Fruit fly (Drosophila melanogaster) whole organism, prepupa: ENCODE data around the gene Mabi.
A peak's percentile ranks its signal among the peaks of the same experiment; 100 is the strongest.

Experiments
- Blimp-1 ChIP-seq: fragments of 200-800 bp; sonication (Bioruptor generic); optimal IDR thresholded peaks from 3 replicates; lab custom pipeline; 2017; ENCODE audit warnings: missing biosample characterization, missing genetic modification characterization, mild to moderate bottlenecking, moderate library complexity, missing genetic modification reagents
- CG10669 ChIP-seq: fragments of 200-800 bp; sonication (Bioruptor generic); optimal IDR thresholded peaks from 3 replicates; lab custom pipeline; 2018; ENCODE audit warnings: missing biosample characterization, mild to moderate bottlenecking, missing genetic modification characterization, moderate library complexity
- CG11294 ChIP-seq: fragments of 200-800 bp; sonication (Bioruptor generic); IDR thresholded peaks from 2 replicates; pipeline ENCODE4 v1.3.6; 2022; ENCODE audit warnings: missing biosample characterization, missing genetic modification characterization
- CG11762 ChIP-seq: fragments of 200-800 bp; sonication (Bioruptor generic); optimal IDR thresholded peaks from 3 replicates; lab custom pipeline; 2016; ENCODE audit warnings: missing biosample characterization, missing genetic modification characterization; ENCODE audit not compliant: insufficient read depth
- CG11902 ChIP-seq: fragments of 200-800 bp; sonication (Bioruptor generic); optimal IDR thresholded peaks from 3 replicates; lab custom pipeline; 2016; ENCODE audit warnings: missing biosample characterization, missing genetic modification characterization
- CG15336 ChIP-seq: fragments of 200-800 bp; sonication (Bioruptor generic); IDR thresholded peaks from 2 replicates; pipeline ENCODE4 v1.3.6; 2022; ENCODE audit warnings: missing biosample characterization, missing genetic modification characterization
- CG1621 ChIP-seq: fragments of 200-800 bp; sonication (Bioruptor generic); optimal IDR thresholded peaks from 3 replicates; lab custom pipeline; 2018; ENCODE audit warnings: missing biosample characterization, mild to moderate bottlenecking, missing genetic modification characterization
- CG16779 ChIP-seq: fragments of 200-800 bp; sonication (Bioruptor generic); optimal IDR thresholded peaks from 3 replicates; lab custom pipeline; 2017; ENCODE audit warnings: missing biosample characterization, mild to moderate bottlenecking, missing genetic modification characterization
- CG34406 ChIP-seq: fragments of 200-800 bp; sonication (Bioruptor generic); optimal IDR thresholded peaks from 3 replicates; lab custom pipeline; 2016; ENCODE audit warnings: missing biosample characterization, missing genetic modification characterization
- CG3919 ChIP-seq: fragments of 200-800 bp; sonication (Bioruptor generic); optimal IDR thresholded peaks from 3 replicates; lab custom pipeline; 2016; ENCODE audit warnings: missing biosample characterization, missing genetic modification characterization
- CG4318 ChIP-seq: fragments of 200-800 bp; sonication (Bioruptor generic); optimal IDR thresholded peaks from 3 replicates; lab custom pipeline; 2017; ENCODE audit warnings: missing biosample characterization, mild to moderate bottlenecking, missing genetic modification characterization
- CG6163 ChIP-seq: fragments of 200-800 bp; sonication (Bioruptor generic); IDR thresholded peaks from 3 replicates; pipeline ENCODE4 v1.3.6; 2022; ENCODE audit warnings: missing biosample characterization, missing genetic modification characterization
- CG6808 ChIP-seq: fragments of 200-800 bp; sonication (Bioruptor generic); optimal IDR thresholded peaks from 3 replicates; lab custom pipeline; 2017; ENCODE audit warnings: missing biosample characterization, missing genetic modification characterization, mild to moderate bottlenecking, moderate library complexity, missing genetic modification reagents
- CG6854 ChIP-seq: fragments of 200-800 bp; sonication (Bioruptor generic); optimal IDR thresholded peaks from 2 replicates; lab custom pipeline; 2017; ENCODE audit warnings: missing biosample characterization, mild to moderate bottlenecking, missing genetic modification characterization
- CG8119 ChIP-seq: fragments of 200-800 bp; sonication (Bioruptor generic); IDR thresholded peaks from 3 replicates; pipeline ENCODE4 v1.3.6; 2022; ENCODE audit warnings: missing biosample characterization, missing genetic modification characterization
- CG8319 ChIP-seq: fragments of 200-800 bp; sonication (Bioruptor generic); optimal IDR thresholded peaks from 3 replicates; lab custom pipeline; 2016; ENCODE audit warnings: missing biosample characterization, missing genetic modification characterization
- CG8632 ChIP-seq: fragments of 200-800 bp; sonication (Bioruptor generic); optimal IDR thresholded peaks from 3 replicates; lab custom pipeline; 2016; ENCODE audit warnings: missing biosample characterization, missing genetic modification characterization
- Eip75B ChIP-seq: fragments of 200-800 bp; sonication (Bioruptor generic); optimal IDR thresholded peaks from 3 replicates; lab custom pipeline; 2016; ENCODE audit warnings: missing biosample characterization, missing genetic modification characterization
- Eip78C ChIP-seq: fragments of 200-800 bp; sonication (Bioruptor generic); peaks from one replicate; lab custom pipeline; 2016; ENCODE audit warnings: missing biosample characterization, missing genetic modification characterization
- Eip93F ChIP-seq: fragments of 200-800 bp; sonication (Bioruptor generic); optimal IDR thresholded peaks from 2 replicates; lab custom pipeline; 2016; ENCODE audit warnings: missing biosample characterization, mild to moderate bottlenecking, missing genetic modification characterization
- Ets96B ChIP-seq: fragments of 200-800 bp; optimal IDR thresholded peaks from 2 replicates; lab custom pipeline; 2019; ENCODE audit warnings: missing biosample characterization, mild to moderate bottlenecking, missing genetic modification characterization, moderate library complexity
- Gug ChIP-seq: fragments of 200-800 bp; sonication (Bioruptor generic); IDR thresholded peaks from 2 replicates; pipeline ENCODE4 v1.3.6; 2022; ENCODE audit warnings: missing biosample characterization, missing genetic modification characterization
- Hr39 ChIP-seq: fragments of 200-800 bp; sonication (Bioruptor generic); optimal IDR thresholded peaks from 2 replicates; lab custom pipeline; 2016; ENCODE audit warnings: missing biosample characterization, missing genetic modification characterization
- Lpt ChIP-seq: fragments of 200-800 bp; sonication (Bioruptor generic); optimal IDR thresholded peaks from 3 replicates; lab custom pipeline; 2016; ENCODE audit warnings: missing biosample characterization, missing genetic modification characterization
- Met ChIP-seq: fragments of 200-800 bp; sonication (Bioruptor generic); optimal IDR thresholded peaks from 3 replicates; lab custom pipeline; 2016; ENCODE audit warnings: missing biosample characterization, missing genetic modification characterization
- OdsH ChIP-seq: fragments of 200-800 bp; sonication (Bioruptor generic); optimal IDR thresholded peaks from 3 replicates; lab custom pipeline; 2016; ENCODE audit warnings: missing biosample characterization, missing genetic modification characterization
- Smox ChIP-seq: fragments of 200-800 bp; sonication (Bioruptor generic); optimal IDR thresholded peaks from 3 replicates; lab custom pipeline; 2016; ENCODE audit warnings: missing biosample characterization, missing genetic modification characterization
- Sox102F ChIP-seq: fragments of 200-800 bp; sonication (Bioruptor generic); optimal IDR thresholded peaks from 2 replicates; lab custom pipeline; 2016; ENCODE audit warnings: missing biosample characterization, mild to moderate bottlenecking, missing genetic modification characterization
- Sox14 ChIP-seq: fragments of 200-800 bp; sonication (Bioruptor generic); optimal IDR thresholded peaks from 3 replicates; lab custom pipeline; 2016; ENCODE audit warnings: missing biosample characterization, missing genetic modification characterization
- Sox15 ChIP-seq: fragments of 200-800 bp; sonication (Bioruptor generic); optimal IDR thresholded peaks from 3 replicates; lab custom pipeline; 2016; ENCODE audit warnings: missing biosample characterization, missing genetic modification characterization
- cyc ChIP-seq: fragments of 200-800 bp; sonication (Bioruptor generic); optimal IDR thresholded peaks from 3 replicates; lab custom pipeline; 2016; ENCODE audit warnings: missing biosample characterization, missing genetic modification characterization
- dac ChIP-seq: fragments of 200-800 bp; sonication (Bioruptor generic); optimal IDR thresholded peaks from 2 replicates; lab custom pipeline; 2017; ENCODE audit warnings: missing biosample characterization, mild to moderate bottlenecking, missing genetic modification characterization
- eg ChIP-seq: fragments of 200-800 bp; sonication (Bioruptor generic); IDR thresholded peaks from 3 replicates; pipeline ENCODE4 v1.3.6; 2022; ENCODE audit warnings: missing biosample characterization, missing genetic modification characterization
- esn ChIP-seq: fragments of 200-800 bp; sonication (Bioruptor generic); optimal IDR thresholded peaks from 2 replicates; lab custom pipeline; 2016; ENCODE audit warnings: missing biosample characterization, mild to moderate bottlenecking, missing genetic modification characterization, moderate library complexity
- fd59A ChIP-seq: fragments of 200-800 bp; sonication (Bioruptor generic); optimal IDR thresholded peaks from 2 replicates; lab custom pipeline; 2017; ENCODE audit warnings: missing biosample characterization, mild to moderate bottlenecking, missing genetic modification characterization, missing genetic modification reagents
- fd85E ChIP-seq: fragments of 200-800 bp; sonication (Bioruptor generic); optimal IDR thresholded peaks from 3 replicates; lab custom pipeline; 2016; ENCODE audit warnings: missing biosample characterization, missing genetic modification characterization
- fkh ChIP-seq: fragments of 200-800 bp; sonication (Bioruptor generic); optimal IDR thresholded peaks from 3 replicates; lab custom pipeline; 2017; ENCODE audit warnings: missing biosample characterization, mild to moderate bottlenecking, missing genetic modification characterization, moderate library complexity
- lz ChIP-seq: fragments of 200-800 bp; sonication (Bioruptor generic); optimal IDR thresholded peaks from 3 replicates; lab custom pipeline; 2016; ENCODE audit warnings: missing biosample characterization, missing genetic modification characterization
- pdm3 ChIP-seq: fragments of 200-800 bp; sonication (Bioruptor generic); optimal IDR thresholded peaks from 3 replicates; lab custom pipeline; 2016; ENCODE audit warnings: missing biosample characterization, missing genetic modification characterization
- salr ChIP-seq, 2 experiments: fragments of 200-800 bp; sonication (Bioruptor generic); optimal IDR thresholded peaks; 3 replicates each; lab custom pipeline; 2016 to 2018; ENCODE audit warnings: missing biosample characterization in 2 of 2, missing genetic modification characterization in 2 of 2, mild to moderate bottlenecking in 1 of 2
- ss ChIP-seq, 2 experiments: fragments of 200-800 bp; sonication (Bioruptor generic); optimal IDR thresholded peaks; 2 replicates in 1 of 2; 3 replicates in 1 of 2; lab custom pipeline; 2017 to 2018; ENCODE audit warnings: mild to moderate bottlenecking in 2 of 2, missing biosample characterization in 2 of 2, missing genetic modification characterization in 2 of 2, moderate library complexity in 1 of 2
- svp ChIP-seq: fragments of 200-800 bp; sonication (Bioruptor generic); peaks from one replicate; lab custom pipeline; 2016; ENCODE audit warnings: missing biosample characterization, missing genetic modification characterization
- topi ChIP-seq: fragments of 200-800 bp; sonication (Bioruptor generic); optimal IDR thresholded peaks from 3 replicates; lab custom pipeline; 2016; ENCODE audit warnings: missing biosample characterization, missing genetic modification characterization
- vri ChIP-seq: fragments of 200-800 bp; sonication (Bioruptor generic); optimal IDR thresholded peaks from 3 replicates; lab custom pipeline; 2016; ENCODE audit warnings: missing biosample characterization, mild to moderate bottlenecking, missing genetic modification characterization

Gene Mabi

DNA sequence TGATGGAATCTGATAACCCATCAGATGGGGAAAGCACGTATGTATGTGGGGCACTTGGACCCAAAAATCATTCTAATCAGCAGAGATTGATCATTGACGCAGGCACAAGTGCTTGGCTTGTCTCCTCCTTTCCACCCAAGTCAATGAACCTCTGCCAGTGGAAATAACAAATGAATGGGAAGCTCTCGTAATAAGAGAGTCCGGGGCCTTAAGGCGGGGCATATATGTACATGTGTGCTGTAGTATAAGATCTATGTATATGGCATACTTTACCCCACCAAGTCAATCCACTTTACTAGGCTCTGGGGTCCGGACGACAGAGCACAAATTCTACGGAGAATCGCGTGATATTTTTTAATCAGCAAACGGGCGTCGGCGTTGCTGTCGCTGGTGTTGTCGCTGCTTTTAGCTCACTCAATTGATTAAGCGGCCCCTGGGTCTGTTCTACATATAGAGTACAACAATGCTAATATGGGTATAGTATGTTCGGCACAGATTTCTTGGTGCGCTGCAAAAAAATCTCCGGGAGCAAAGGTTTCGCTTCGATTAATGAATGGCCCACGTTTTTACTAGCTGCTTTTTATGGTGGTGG, 28.3 kb downstream of the Mabi start (continued):
- TF ChIP-seq CG6808 (no peak), svp (GFP tag; lab: Kevin White, UChicago) (peak; percentile 89), Lpt (GFP tag; lab: Kevin White, UChicago) (peak; percentile 32), CG4318 (GFP tag; lab: Kevin White, UChicago) (no peak), CG11762 (GFP tag; lab: Kevin White, UChicago) (no peak), esn (GFP tag; lab: Kevin White, UChicago) (no peak), vri (GFP tag; lab: Kevin White, UChicago) (peak; percentile 55), Hr39 (GFP tag; lab: Kevin White, UChicago) (no peak), fd85E (GFP tag; lab: Kevin White, UChicago) (no peak), CG10669 (GFP tag; lab: Kevin White, UChicago) (no peak), CG8119 (GFP tag; lab: Robert Waterston, UW) (0 out of 3 replicates have a peak, but pooled peaks have one; percentile 35), Eip75B (GFP tag; lab: Kevin White, UChicago) (peak; percentile 31), OdsH (no peak), Sox102F (GFP tag; lab: Kevin White, UChicago) (no peak), fkh (peak; percentile 8), CG11294 (GFP tag; lab: Robert Waterston, UW) (no peak), Blimp-1 (GFP tag; lab: Kevin White, UChicago) (no peak), dac (GFP tag; lab: Kevin White, UChicago) (no peak)

DNA sequence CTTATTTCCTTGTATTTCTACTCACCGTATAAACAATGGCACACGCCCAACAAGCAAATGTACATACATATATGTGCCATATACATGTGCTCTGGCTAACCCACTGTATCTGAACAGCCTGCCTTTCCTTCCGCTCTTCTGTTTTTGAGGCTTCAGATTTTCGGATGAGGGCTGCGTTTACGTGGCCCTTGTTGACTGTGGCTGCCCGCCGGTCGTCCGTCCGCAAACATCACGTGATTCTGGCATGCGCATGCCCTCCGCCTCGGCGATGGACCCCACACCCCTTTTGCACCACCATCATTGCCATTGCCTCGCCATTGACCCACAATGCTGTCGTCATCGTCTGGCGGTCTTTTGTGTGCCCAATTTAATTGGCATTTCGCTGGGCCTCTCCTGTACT, 29.2 kb downstream of the Mabi start:
- TF ChIP-seq CG8632 (GFP tag; lab: Kevin White, UChicago) = no peak
- TF ChIP-seq Eip78C (GFP tag; lab: Kevin White, UChicago) = peak; percentile 67
- peak; percentile 10 for TF ChIP-seq Sox14
- TF ChIP-seq Met (GFP tag; lab: Kevin White, UChicago) = peak; percentile 22
- TF ChIP-seq CG3919 (GFP tag; lab: Kevin White, UChicago) = peak; percentile 40
- TF ChIP-seq fd59A (GFP tag; lab: Kevin White, UChicago) = no peak
- peak; percentile 79 for TF ChIP-seq fkh
- TF ChIP-seq CG6854 (GFP tag; lab: Kevin White, UChicago) = peak; percentile 66
- 0 out of 2 replicates have a peak, but pooled peaks have one; percentile 21 for TF ChIP-seq CG15336
- no peak for TF ChIP-seq CG8319 (GFP tag; lab: Kevin White, UChicago)
- TF ChIP-seq CG11902 = no peak
- TF ChIP-seq dac (GFP tag; lab: Kevin White, UChicago) = no peak
- TF ChIP-seq ss (GFP tag; optimal IDR thresholded peaks at IDR 0.05; lab: Kevin White, UChicago) = peak; percentile 35 to 62
- no peak for TF ChIP-seq Smox (GFP tag; lab: Kevin White, UChicago)
- no peak for TF ChIP-seq Eip93F (GFP tag; lab: Kevin White, UChicago)
- TF ChIP-seq cyc = no peak
- TF ChIP-seq CG1621 (tag; lab: Kevin White, UChicago) = peak; percentile 8
- peak; percentile 74 for TF ChIP-seq svp (GFP tag; lab: Kevin White, UChicago)
- TF ChIP-seq Gug (GFP tag; lab: Robert Waterston, UW) = no peak
- peak; percentile 5 for TF ChIP-seq topi (GFP tag; lab: Kevin White, UChicago)
- TF ChIP-seq CG11762 (GFP tag; lab: Kevin White, UChicago) = no peak
- TF ChIP-seq Eip75B (GFP tag; lab: Kevin White, UChicago) = peak; percentile 45
- no peak for TF ChIP-seq CG34406 (GFP tag; lab: Kevin White, UChicago)
- peak; percentile 53; the same call in 2 of the 3 replicates for TF ChIP-seq CG6163 (GFP tag; lab: Robert Waterston, UW)
- TF ChIP-seq salr (GFP tag; optimal IDR thresholded peaks at IDR 0.05; lab: Kevin White, UChicago) = no peak
- peak; percentile 46; the same call in 1 of the 3 replicates for TF ChIP-seq eg
- no peak for TF ChIP-seq pdm3 (GFP tag; lab: Kevin White, UChicago)
- TF ChIP-seq Ets96B (tag; lab: Kevin White, UChicago) = no peak
- TF ChIP-seq CG16779 = peak; percentile 38
- no peak for TF ChIP-seq lz (GFP tag; lab: Kevin White, UChicago)
- TF ChIP-seq esn (GFP tag; lab: Kevin White, UChicago) = peak; percentile 44
- TF ChIP-seq Sox15 (GFP tag; lab: Kevin White, UChicago) = no peak
- TF ChIP-seq Sox102F (GFP tag; lab: Kevin White, UChicago) = no peak
- TF ChIP-seq Hr39 (GFP tag; lab: Kevin White, UChicago) = no peak
